Worm (Caenorhabditis elegans) whole organism, L3 larva: ENCODE results near the gene sulp-3.

ENCODE experiments used
- ama-1 ChIP-seq: fragments of 150-350 bp; optimal IDR thresholded peaks from 2 replicates; lab custom pipeline; 2018
- ceh-9 ChIP-seq: sonication (generic microtip); optimal IDR thresholded peaks from 2 replicates; lab custom pipeline; 2018; ENCODE audit warnings: missing biosample characterization, missing genetic modification characterization
- fkh-10 ChIP-seq: sonication (generic microtip); optimal IDR thresholded peaks from 2 replicates; lab custom pipeline; 2017; ENCODE audit warnings: missing biosample characterization, missing genetic modification reagents, missing genetic modification characterization
- lin-15B ChIP-seq: fragments of 150-350 bp; optimal IDR thresholded peaks from 2 replicates; lab custom pipeline; 2014; ENCODE audit warnings: missing biosample characterization, missing genetic modification characterization
- nfya-1 ChIP-seq: sonication (generic microtip); optimal IDR thresholded peaks from 2 replicates; lab custom pipeline; 2017; ENCODE audit warnings: missing genetic modification characterization, mild to moderate bottlenecking, missing compliant biosample characterization, antibody characterized with exemption, moderate library complexity; ENCODE audit not compliant: insufficient read depth
- nhr-12 ChIP-seq: fragments of 150-350 bp; optimal IDR thresholded peaks from 2 replicates; lab custom pipeline; 2014; ENCODE audit warnings: missing biosample characterization, missing genetic modification characterization
- nhr-237 ChIP-seq: fragments of 150-350 bp; optimal IDR thresholded peaks from 2 replicates; lab custom pipeline; 2014; ENCODE audit warnings: missing biosample characterization, missing genetic modification characterization
- nhr-28 ChIP-seq: fragments of 150-350 bp; optimal IDR thresholded peaks from 2 replicates; lab custom pipeline; 2014; ENCODE audit warnings: missing biosample characterization, missing genetic modification characterization
- snpc-4 ChIP-seq: fragments of 150-350 bp; optimal IDR thresholded peaks from 2 replicates; lab custom pipeline; 2014; ENCODE audit warnings: missing biosample characterization, missing genetic modification characterization
- zag-1 ChIP-seq: fragments of 150-350 bp; optimal IDR thresholded peaks from 2 replicates; lab custom pipeline; 2014; ENCODE audit warnings: missing biosample characterization, missing genetic modification characterization

DNA sequence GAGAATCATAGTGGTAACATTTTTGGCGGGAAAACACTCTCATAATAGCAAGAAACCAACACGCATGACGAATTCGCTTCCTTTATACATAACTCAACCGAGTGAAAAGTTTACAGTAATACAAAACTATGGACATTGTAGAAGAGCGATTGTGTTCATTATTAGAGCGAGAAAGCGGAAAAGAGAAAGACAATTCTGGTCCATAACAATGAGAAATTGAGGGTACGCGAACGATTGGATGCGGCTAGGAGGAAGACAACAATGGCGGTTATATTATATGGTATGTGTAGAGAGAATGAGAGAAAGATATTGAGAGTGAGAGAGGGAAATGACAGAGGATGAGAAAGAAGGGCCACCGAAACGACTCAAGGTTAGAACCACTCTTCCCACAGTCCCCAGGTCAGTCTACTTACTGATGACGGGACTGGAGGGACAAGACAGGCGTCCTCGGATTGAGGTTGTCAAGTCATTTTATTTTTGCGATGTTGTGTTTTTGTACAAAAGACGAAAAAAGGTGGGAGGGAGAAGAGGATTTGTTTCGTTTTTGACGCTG is 18.1 kb upstream of the sulp-3 start:
- no peak for TF ChIP-seq snpc-4
- TF ChIP-seq ceh-9 (tag; lab: Kevin White, UChicago): no peak
- no peak for TF ChIP-seq ama-1 (lab: Kevin White, UChicago)
- no peak for TF ChIP-seq nfya-1
- no peak for TF ChIP-seq nhr-12 (tag; lab: Kevin White, UChicago)
- TF ChIP-seq nhr-28 (tag; lab: Kevin White, UChicago): no peak
- TF ChIP-seq nhr-237 (tag; lab: Kevin White, UChicago): no peak
- TF ChIP-seq zag-1 (tag; lab: Kevin White, UChicago): no peak
- TF ChIP-seq lin-15B: no peak
- no peak for TF ChIP-seq fkh-10 (GFP tag; lab: Kevin White, UChicago)
